Worm (Caenorhabditis elegans) whole organism, mixed stage, embryonic: ENCODE data around the gene gpa-11.

Source experiments
- M03D4.4 ChIP-seq: sonication (generic microtip); optimal IDR thresholded peaks from 2 replicates; lab custom pipeline; 2017; ENCODE audit warnings: mild to moderate bottlenecking, missing genetic modification characterization, missing compliant biosample characterization
- bed-3 ChIP-seq: fragments of 200-800 bp; sonication (Bioruptor generic); optimal IDR thresholded peaks from 3 replicates; lab custom pipeline; 2018; ENCODE audit warnings: mild to moderate bottlenecking, missing genetic modification characterization, moderate library complexity, missing compliant biosample characterization
- blmp-1 ChIP-seq: fragments of 150-350 bp; optimal IDR thresholded peaks from 2 replicates; lab custom pipeline; 2014; ENCODE audit warnings: missing biosample characterization, missing genetic modification characterization
- ceh-39 ChIP-seq: fragments of 150-350 bp; optimal IDR thresholded peaks from 2 replicates; lab custom pipeline; 2014; ENCODE audit warnings: missing biosample characterization, missing genetic modification characterization
- ceh-43 ChIP-seq: fragments of 200-800 bp; sonication (Bioruptor generic); optimal IDR thresholded peaks from 2 replicates; lab custom pipeline; 2018; ENCODE audit warnings: mild to moderate bottlenecking, missing genetic modification characterization, moderate library complexity, missing compliant biosample characterization
- ceh-83 ChIP-seq: fragments of 200-800 bp; sonication (Bioruptor generic); optimal IDR thresholded peaks from 2 replicates; lab custom pipeline; 2018; ENCODE audit warnings: mild to moderate bottlenecking, missing genetic modification characterization, missing compliant biosample characterization
- ces-1 ChIP-seq: fragments of 150-350 bp; optimal IDR thresholded peaks from 2 replicates; lab custom pipeline; 2014; ENCODE audit warnings: missing biosample characterization, missing genetic modification reagents, missing genetic modification characterization
- cnd-1 ChIP-seq: fragments of 200-800 bp; sonication (Bioruptor generic); optimal IDR thresholded peaks from 2 replicates; lab custom pipeline; 2018; ENCODE audit warnings: mild to moderate bottlenecking, missing genetic modification characterization, missing compliant biosample characterization
- drap-1 ChIP-seq: fragments of 200-800 bp; sonication (Bioruptor generic); optimal IDR thresholded peaks from 3 replicates; lab custom pipeline; 2018; ENCODE audit warnings: mild to moderate bottlenecking, missing genetic modification characterization, missing compliant biosample characterization
- elt-1 ChIP-seq: sonication (generic microtip); optimal IDR thresholded peaks from 2 replicates; lab custom pipeline; 2017; ENCODE audit warnings: missing genetic modification characterization, mild to moderate bottlenecking, missing compliant biosample characterization, antibody characterized with exemption, moderate library complexity, borderline replicate concordance; ENCODE audit not compliant: insufficient read depth
- elt-3 ChIP-seq: fragments of 150-350 bp; optimal IDR thresholded peaks from 2 replicates; lab custom pipeline; 2014; ENCODE audit warnings: missing biosample characterization, missing genetic modification characterization
- flh-1 ChIP-seq: fragments of 200-800 bp; sonication (Bioruptor generic); optimal IDR thresholded peaks from 2 replicates; lab custom pipeline; 2018; ENCODE audit warnings: mild to moderate bottlenecking, missing genetic modification characterization, moderate library complexity, missing compliant biosample characterization
- ham-2 ChIP-seq: fragments of 200-800 bp; sonication (Bioruptor generic); optimal IDR thresholded peaks from 2 replicates; lab custom pipeline; 2018; ENCODE audit warnings: mild to moderate bottlenecking, missing genetic modification characterization, missing compliant biosample characterization
- hlh-1 ChIP-seq: fragments of 150-350 bp; optimal IDR thresholded peaks from 2 replicates; lab custom pipeline; 2014; ENCODE audit warnings: missing biosample characterization, missing genetic modification reagents, missing genetic modification characterization
- lin-13 ChIP-seq: fragments of 150-350 bp; optimal IDR thresholded peaks from 2 replicates; lab custom pipeline; 2014; ENCODE audit warnings: missing biosample characterization, missing genetic modification characterization
- lin-32 ChIP-seq: fragments of 200-800 bp; sonication (Bioruptor generic); optimal IDR thresholded peaks from 2 replicates; lab custom pipeline; 2018; ENCODE audit warnings: mild to moderate bottlenecking, missing genetic modification characterization, missing compliant biosample characterization
- lsy-2 ChIP-seq: fragments of 150-350 bp; optimal IDR thresholded peaks from 2 replicates; lab custom pipeline; 2014; ENCODE audit warnings: missing biosample characterization, missing genetic modification characterization
- mab-5 ChIP-seq: fragments of 150-350 bp; optimal IDR thresholded peaks from 2 replicates; lab custom pipeline; 2014; ENCODE audit warnings: missing biosample characterization, missing genetic modification characterization
- mep-1 ChIP-seq: fragments of 150-350 bp; optimal IDR thresholded peaks from 2 replicates; lab custom pipeline; 2017; ENCODE audit warnings: missing biosample characterization, missing genetic modification reagents, missing genetic modification characterization, inconsistent platforms
- mls-2 ChIP-seq: sonication (generic microtip); optimal IDR thresholded peaks from 2 replicates; lab custom pipeline; 2016; ENCODE audit warnings: mild to moderate bottlenecking, missing genetic modification characterization, moderate library complexity, missing compliant biosample characterization
- nhr-12 ChIP-seq: fragments of 150-350 bp; optimal IDR thresholded peaks from 2 replicates; lab custom pipeline; 2014; ENCODE audit warnings: missing biosample characterization, missing genetic modification characterization
- nhr-2 ChIP-seq: fragments of 150-350 bp; optimal IDR thresholded peaks from 2 replicates; lab custom pipeline; 2014; ENCODE audit warnings: missing biosample characterization, missing genetic modification characterization
- nhr-237 ChIP-seq: fragments of 150-350 bp; optimal IDR thresholded peaks from 2 replicates; lab custom pipeline; 2014; ENCODE audit warnings: missing biosample characterization, missing genetic modification characterization
- nhr-28 ChIP-seq: fragments of 150-350 bp; optimal IDR thresholded peaks from 2 replicates; lab custom pipeline; 2014; ENCODE audit warnings: missing biosample characterization, missing genetic modification characterization
- nhr-76 ChIP-seq: sonication (generic microtip); optimal IDR thresholded peaks from 2 replicates; lab custom pipeline; 2017; ENCODE audit warnings: missing biosample characterization, missing genetic modification characterization
- pha-4 ChIP-seq: fragments of 150-350 bp; optimal IDR thresholded peaks from 2 replicates; lab custom pipeline; 2018; ENCODE audit warnings: missing biosample characterization, missing genetic modification reagents, missing genetic modification characterization
- snpc-4 ChIP-seq: fragments of 150-350 bp; optimal IDR thresholded peaks from 2 replicates; lab custom pipeline; 2014; ENCODE audit warnings: missing biosample characterization, missing genetic modification characterization
- unc-120 ChIP-seq: sonication (generic microtip); optimal IDR thresholded peaks from 2 replicates; lab custom pipeline; 2017; ENCODE audit warnings: missing genetic modification characterization, missing compliant biosample characterization; ENCODE audit not compliant: poor library complexity, severe bottlenecking
- unc-39 ChIP-seq: fragments of 150-350 bp; optimal IDR thresholded peaks from 2 replicates; lab custom pipeline; 2014; ENCODE audit warnings: missing biosample characterization, missing genetic modification characterization
- zip-8 ChIP-seq: fragments of 150-350 bp; optimal IDR thresholded peaks from 2 replicates; lab custom pipeline; 2014; ENCODE audit warnings: missing biosample characterization, missing genetic modification characterization
- ztf-11 ChIP-seq: fragments of 150-350 bp; optimal IDR thresholded peaks from 2 replicates; lab custom pipeline; 2014; ENCODE audit warnings: missing biosample characterization, missing genetic modification characterization

Gene gpa-11

ce11 chrII:4238963-4239362 lies 8.0 kb upstream of the gpa-11 start:
- TF ChIP-seq lsy-2 (tag; lab: Kevin White, UChicago): no peak
- TF ChIP-seq mep-1 (tag; lab: Kevin White, UChicago): no peak
- TF ChIP-seq bed-3 (GFP tag; lab: Kevin White, UChicago): no peak
- no peak for TF ChIP-seq zip-8 (tag; lab: Kevin White, UChicago)
- TF ChIP-seq mls-2 (tag; lab: Kevin White, UChicago): no peak
- TF ChIP-seq nhr-2 (tag; lab: Kevin White, UChicago): no peak
- TF ChIP-seq unc-39: no peak
- TF ChIP-seq ztf-11: no peak
- no peak for TF ChIP-seq nhr-12
- TF ChIP-seq mab-5 (tag; lab: Kevin White, UChicago): no peak
- TF ChIP-seq lin-32 (GFP tag; lab: Kevin White, UChicago): no peak
- no peak for TF ChIP-seq ham-2 (GFP tag; lab: Kevin White, UChicago)
- no peak for TF ChIP-seq ceh-43 (GFP tag; lab: Kevin White, UChicago)
- TF ChIP-seq blmp-1: no peak
- TF ChIP-seq nhr-237 (tag; lab: Kevin White, UChicago): no peak
- TF ChIP-seq nhr-28: no peak

- no peak for TF ChIP-seq elt-1 (tag; lab: Kevin White, UChicago)
- no peak for TF ChIP-seq mls-2 (tag; lab: Kevin White, UChicago)
- TF ChIP-seq cnd-1 (tag; lab: Kevin White, UChicago): no peak
- no peak for TF ChIP-seq ztf-11
- no peak for TF ChIP-seq ham-2 (GFP tag; lab: Kevin White, UChicago)
- no peak for TF ChIP-seq zip-8 (tag; lab: Kevin White, UChicago)
- no peak for TF ChIP-seq hlh-1
- TF ChIP-seq elt-3: no peak
- TF ChIP-seq nhr-237 (tag; lab: Kevin White, UChicago): no peak
- no peak for TF ChIP-seq flh-1
- no peak for TF ChIP-seq unc-120
- no peak for TF ChIP-seq ceh-43 (GFP tag; lab: Kevin White, UChicago)
- TF ChIP-seq bed-3 (GFP tag; lab: Kevin White, UChicago): no peak
- TF ChIP-seq ces-1 (GFP tag; lab: Kevin White, UChicago): no peak
- no peak for TF ChIP-seq ceh-39 (tag; lab: Kevin White, UChicago)
- TF ChIP-seq M03D4.4: no peak
- TF ChIP-seq nhr-2 (tag; lab: Kevin White, UChicago): no peak
- TF ChIP-seq nhr-76 (tag; lab: Kevin White, UChicago): no peak
- TF ChIP-seq lsy-2 (tag; lab: Kevin White, UChicago): no peak
- TF ChIP-seq ceh-83 (GFP tag; lab: Kevin White, UChicago): no peak
These were observed 2.0 kb upstream of the gpa-11 start for ce11 chrII:4244959-4245358.

ce11 chrII:4256541-4257001 lies 9.6 kb downstream of the gpa-11 start, which contains the start of gene C16A11.7:
Gene C16A11.7, minus strand, starts transcription at chrII:4256951.
- TF ChIP-seq nhr-76 (tag; lab: Kevin White, UChicago): no peak
- no peak for TF ChIP-seq cnd-1 (tag; lab: Kevin White, UChicago)
- TF ChIP-seq lsy-2 (tag; lab: Kevin White, UChicago): no peak
- TF ChIP-seq nhr-237 (tag; lab: Kevin White, UChicago): no peak
- TF ChIP-seq mep-1 (tag; lab: Kevin White, UChicago): no peak
- no peak for TF ChIP-seq lin-13
- TF ChIP-seq elt-1 (tag; lab: Kevin White, UChicago): no peak

ce11 chrII:4258683-4259082 lies 11.7 kb downstream of the gpa-11 start, which contains the start of gene clec-135:
Gene clec-135, minus strand, starts transcription at chrII:4258783.
- TF ChIP-seq drap-1 (GFP tag; lab: Kevin White, UChicago): no peak
- TF ChIP-seq lin-32 (GFP tag; lab: Kevin White, UChicago): no peak
- no peak for TF ChIP-seq ham-2 (GFP tag; lab: Kevin White, UChicago)
- no peak for TF ChIP-seq ceh-43 (GFP tag; lab: Kevin White, UChicago)
- no peak for TF ChIP-seq nhr-2 (tag; lab: Kevin White, UChicago)
- TF ChIP-seq, all 35 proteins: peak for 0

DNA sequence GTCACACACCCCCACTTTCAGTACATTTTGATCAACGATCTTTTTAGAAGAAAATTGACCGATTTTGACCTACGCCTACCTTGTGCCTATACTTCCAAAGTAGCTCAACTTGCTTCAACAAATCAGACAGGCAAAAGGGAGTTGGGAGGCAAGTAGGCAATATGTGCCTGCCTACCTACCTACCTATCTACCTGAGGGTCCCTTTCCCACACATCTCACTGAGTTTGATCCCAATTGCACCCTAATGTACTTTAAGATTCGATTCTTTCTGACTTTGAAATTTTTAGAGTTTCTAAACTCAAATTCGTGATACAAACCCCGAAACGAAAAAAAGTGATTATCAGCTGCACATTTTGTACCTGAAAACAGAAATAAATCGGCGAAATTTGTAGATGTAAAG lies 20.7 kb downstream of the gpa-11 start:
- TF ChIP-seq blmp-1: no peak
- no peak for TF ChIP-seq pha-4
- no peak for TF ChIP-seq snpc-4
- TF ChIP-seq zip-8 (tag; lab: Kevin White, UChicago): no peak
